Fruit fly (Drosophila melanogaster): ENCODE results near the gene Trf.

Gene Trf

DNA sequence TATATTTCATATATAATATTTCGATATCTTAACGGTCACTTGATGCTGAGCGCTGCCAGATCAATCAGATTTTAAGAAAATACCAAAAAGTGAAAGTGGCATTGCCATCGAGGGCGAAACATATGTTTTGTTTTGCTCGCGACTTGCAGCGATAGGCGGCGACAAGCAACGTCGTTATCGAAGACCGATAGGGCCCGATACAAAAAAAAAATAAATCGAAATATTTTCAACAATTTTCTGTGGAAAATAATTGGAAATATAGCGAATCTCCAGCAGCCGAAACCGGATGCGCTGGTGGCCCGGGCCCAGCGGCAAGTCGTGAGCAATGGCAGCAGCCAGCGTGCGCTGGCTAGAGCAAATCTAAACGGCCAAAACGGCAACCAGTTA is 29.4 kb upstream of the Trf start, which contains the start of gene Megf8:
Gene Megf8, plus strand, starts transcription at position 190 of the 387 bp plus-strand sequence.
- TF ChIP-seq Pif1A (GFP tag; optimal IDR thresholded peaks at IDR 0.05) (no peak), CG8159 (tag; optimal IDR thresholded peaks at IDR 0.05) (no peak), gl (tag; optimal IDR thresholded peaks at IDR 0.05) (no peak), CG12605 (GFP tag; IDR thresholded peaks at IDR 0.05) (no peak), rn (GFP tag; IDR thresholded peaks at IDR 0.05) (no peak), Snoo (tag; optimal IDR thresholded peaks at IDR 0.05) (no peak), CG17806 (tag; optimal IDR thresholded peaks at IDR 0.05) (no peak), CG9948 (tag; optimal IDR thresholded peaks at IDR 0.05) (no peak), CG34367 (tag; optimal IDR thresholded peaks at IDR 0.05) (no peak), CG15710 (tag; optimal IDR thresholded peaks at IDR 0.05) (no peak)

DNA sequence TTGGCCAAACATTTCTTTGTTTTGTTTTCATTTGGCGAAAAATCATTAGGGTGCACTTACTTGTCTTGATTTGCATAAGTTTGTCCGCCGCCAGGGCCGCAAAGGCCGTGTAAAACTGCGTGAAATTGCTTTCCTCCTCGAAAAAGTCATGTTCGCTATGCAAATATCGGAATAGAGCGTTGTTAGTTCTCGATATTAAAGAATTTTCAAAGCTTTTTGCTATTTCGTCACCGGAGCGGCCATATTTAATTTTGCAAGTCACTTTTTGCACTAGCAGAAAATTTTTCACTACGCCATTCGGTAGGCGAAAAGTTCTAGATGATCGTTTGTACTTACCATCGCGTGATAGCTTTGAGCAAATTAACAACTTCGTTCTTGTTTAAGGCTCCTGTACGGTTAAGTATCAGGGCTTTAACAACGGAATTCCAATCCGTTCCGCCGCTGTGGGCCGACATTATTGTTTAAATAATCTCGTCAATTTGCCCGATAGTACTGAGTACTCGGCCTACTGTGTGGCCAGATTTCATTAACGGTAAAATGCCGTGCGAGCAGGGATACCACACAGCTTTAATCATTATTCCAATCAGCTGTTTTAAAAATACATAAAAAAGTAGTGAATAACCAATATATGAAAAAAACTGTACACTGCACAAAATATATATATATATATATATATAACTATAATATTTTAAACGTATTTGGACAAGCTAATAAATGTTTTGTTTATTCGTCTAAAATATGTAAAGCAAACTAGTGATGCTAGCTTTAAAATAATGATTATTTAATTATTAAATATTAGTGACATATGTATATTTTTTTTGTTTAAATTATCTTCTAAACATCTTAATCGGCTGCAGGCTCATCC is 1.4 kb upstream of the Trf start, which contains the start of gene poe:
Gene poe, minus strand, starts transcription at position 513 of the 865 bp plus-strand sequence.
- TF ChIP-seq CG8301 (tag; optimal IDR thresholded peaks at IDR 0.05) (no peak), CG12605 (GFP tag; IDR thresholded peaks at IDR 0.05) (peak; percentile 64; the same call in 1 of the 2 replicates), Pif1A (GFP tag; optimal IDR thresholded peaks at IDR 0.05) (no peak), CG34367 (tag; optimal IDR thresholded peaks at IDR 0.05) (peak; percentile 4), fd96Ca (GFP tag; IDR thresholded peaks at IDR 0.05) (no peak; the same call in 2 of the 3 replicates), CG17806 (tag; optimal IDR thresholded peaks at IDR 0.05) (peak; percentile 61), CG4496 (GFP tag; IDR thresholded peaks at IDR 0.05) (peak; percentile 61; the same call in 1 of the 3 replicates), CG15710 (tag; optimal IDR thresholded peaks at IDR 0.05) (peak; percentile 57), CG32121 (GFP tag; IDR thresholded peaks at IDR 0.05) (peak; percentile 56; the same call in 1 of the 2 replicates)

- TF ChIP-seq rn (GFP tag; IDR thresholded peaks at IDR 0.05) (no peak), CG15710 (tag; optimal IDR thresholded peaks at IDR 0.05) (no peak), Pif1B (GFP tag; optimal IDR thresholded peaks at IDR 0.05) (no peak), CG17806 (tag; optimal IDR thresholded peaks at IDR 0.05) (no peak), CG12605 (GFP tag; IDR thresholded peaks at IDR 0.05) (0 out of 2 replicates have a peak, but pooled peaks have one; percentile 12), gl (tag; optimal IDR thresholded peaks at IDR 0.05) (no peak), Ets98B (GFP tag; IDR thresholded peaks at IDR 0.05) (no peak)
These were observed 8.0 kb downstream of the Trf start for dm6 chr2L:8080645-8081044.

DNA sequence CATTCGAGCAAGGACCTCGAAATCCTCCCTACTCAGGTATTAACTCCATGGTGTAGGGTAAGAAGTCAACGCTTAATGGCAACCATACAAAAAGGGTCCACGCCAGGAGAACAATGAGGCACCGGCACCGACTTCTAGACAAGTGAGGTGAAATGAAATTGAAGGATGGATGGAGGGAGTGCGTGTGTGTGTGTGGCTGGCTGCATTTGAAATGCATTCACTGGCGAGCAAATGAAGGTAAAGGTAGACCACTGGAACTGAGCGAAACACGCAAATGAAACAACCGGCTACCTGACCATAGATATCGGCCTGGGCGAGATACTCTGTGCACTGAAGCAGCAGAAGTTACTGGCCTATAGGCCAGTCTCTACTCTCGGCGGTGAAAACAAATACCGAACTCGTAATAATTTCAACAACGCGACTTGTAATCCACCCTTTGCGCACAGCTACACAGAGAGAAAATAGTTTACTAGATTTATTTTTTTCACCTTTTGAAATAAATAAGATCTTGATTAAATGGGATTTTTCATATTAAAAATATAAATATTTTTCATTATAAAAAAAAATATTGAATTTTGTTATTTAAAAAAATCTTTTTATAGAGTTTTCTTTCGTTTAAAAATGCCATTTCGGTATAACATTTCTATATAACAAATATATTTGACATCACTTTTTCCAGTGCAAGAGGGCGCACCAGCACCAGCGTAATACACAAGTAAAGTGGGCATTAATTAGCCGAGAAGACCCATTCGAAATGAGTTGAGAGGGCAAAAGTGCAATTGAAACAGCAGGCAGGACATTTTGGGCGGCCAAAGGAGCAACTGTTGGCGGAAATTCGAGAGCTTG is 9.2 kb downstream of the Trf start:
- peak; percentile 84 for TF ChIP-seq CG15710 (tag; optimal IDR thresholded peaks at IDR 0.05)
- TF ChIP-seq EcR (GFP tag; optimal IDR thresholded peaks at IDR 0.05): no peak
- peak; percentile 80 for TF ChIP-seq CG9948 (tag; optimal IDR thresholded peaks at IDR 0.05)
- no peak for TF ChIP-seq CG13204 (GFP tag; optimal IDR thresholded peaks at IDR 0.05)
- TF ChIP-seq CG4496 (GFP tag; IDR thresholded peaks at IDR 0.05): no peak
- TF ChIP-seq CG8301 (tag; optimal IDR thresholded peaks at IDR 0.05): no peak
- no peak for TF ChIP-seq rn (GFP tag; IDR thresholded peaks at IDR 0.05)
- TF ChIP-seq CG8159 (tag; optimal IDR thresholded peaks at IDR 0.05): no peak
- TF ChIP-seq CG10348 (GFP tag; IDR thresholded peaks at IDR 0.05): 0 out of 2 replicates have a peak, but pooled peaks have one; percentile 29
- no peak for TF ChIP-seq Pif1B (GFP tag; optimal IDR thresholded peaks at IDR 0.05)
- TF ChIP-seq Ets98B (GFP tag; IDR thresholded peaks at IDR 0.05): no peak
- TF ChIP-seq CG32121 (GFP tag; IDR thresholded peaks at IDR 0.05): no peak; the same call in 1 of the 2 replicates
- peak; percentile 81 for TF ChIP-seq CG12605 (GFP tag; IDR thresholded peaks at IDR 0.05)
- TF ChIP-seq D1 (tag; optimal IDR thresholded peaks at IDR 0.05): peak; percentile 54
- TF ChIP-seq Snoo (tag; optimal IDR thresholded peaks at IDR 0.05): peak; percentile 74
- peak; percentile 63 for TF ChIP-seq CG17806 (tag; optimal IDR thresholded peaks at IDR 0.05)
- no peak for TF ChIP-seq gl (tag; optimal IDR thresholded peaks at IDR 0.05)
- TF ChIP-seq fd96Ca (GFP tag; IDR thresholded peaks at IDR 0.05): no peak
- no peak for TF ChIP-seq Pif1A (GFP tag; optimal IDR thresholded peaks at IDR 0.05)
- no peak for TF ChIP-seq CG14655 (GFP tag; optimal IDR thresholded peaks at IDR 0.05)
- TF ChIP-seq CG34367 (tag; optimal IDR thresholded peaks at IDR 0.05): peak; percentile 72

DNA sequence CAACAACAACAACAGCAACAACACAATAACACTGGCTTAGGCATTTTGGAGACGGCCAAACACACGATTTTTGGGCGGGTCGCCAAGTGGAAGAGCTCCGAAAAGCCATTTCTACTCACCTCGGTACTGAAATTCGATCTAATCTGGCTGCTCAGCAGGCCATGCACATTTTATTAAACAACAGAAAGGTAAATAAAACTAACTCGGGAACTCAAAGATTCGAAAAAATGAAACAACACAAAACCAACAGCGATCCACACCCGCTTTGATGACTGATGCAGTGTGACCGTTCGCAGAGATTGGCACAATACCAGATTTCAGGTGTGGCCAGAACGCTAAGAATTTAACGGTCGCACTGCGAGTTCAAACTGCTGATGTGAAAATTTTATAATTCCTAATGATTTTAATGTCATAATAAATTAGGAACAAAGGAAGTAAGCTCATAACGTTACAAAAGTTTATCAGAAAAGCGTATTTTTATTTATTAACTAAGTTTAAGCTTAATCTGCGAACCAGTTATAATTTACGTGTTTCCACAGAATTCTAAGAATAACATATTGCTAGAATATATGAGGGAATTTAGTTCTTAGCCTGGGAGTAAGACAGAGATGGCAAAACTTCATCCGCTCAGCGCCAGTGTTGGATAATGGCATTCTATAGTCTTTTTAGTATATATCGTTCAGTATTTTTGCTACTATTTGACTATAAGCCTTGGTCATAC is 10.2 kb downstream of the Trf start, which contains the start of gene Mcr:
Gene Mcr, minus strand, starts transcription at position 291 of the 721 bp plus-strand sequence.
- TF ChIP-seq CG15710 (tag; optimal IDR thresholded peaks at IDR 0.05) (no peak), EcR (GFP tag; optimal IDR thresholded peaks at IDR 0.05) (peak; percentile 10), CG8159 (tag; optimal IDR thresholded peaks at IDR 0.05) (no peak)

DNA sequence CACCGCTTCAGTTG is 10.5 kb downstream of the Trf start, which contains the start of gene Bsg:
Gene Bsg, plus strand, starts transcription at position 8 of the 14 bp plus-strand sequence.
- no peak for TF ChIP-seq CG10348 (GFP tag; IDR thresholded peaks at IDR 0.05)
- TF ChIP-seq D1 (tag; optimal IDR thresholded peaks at IDR 0.05): no peak
- no peak for TF ChIP-seq CG17806 (tag; optimal IDR thresholded peaks at IDR 0.05)
- TF ChIP-seq fd96Ca (GFP tag; IDR thresholded peaks at IDR 0.05): no peak
- no peak for TF ChIP-seq CG32121 (GFP tag; IDR thresholded peaks at IDR 0.05)

Data from whole organism, pupa.